Fruit fly (Drosophila melanogaster) whole organism, embryonic: ENCODE measurements around the gene CG33986.

ENCODE experiments used
- CG31388 ChIP-seq: fragments of 200-800 bp; sonication (Bioruptor generic); optimal IDR thresholded peaks from 2 replicates; lab custom pipeline; 2016; ENCODE audit warnings: missing biosample characterization, missing genetic modification characterization
- Dbx ChIP-seq: fragments of 200-800 bp; sonication (Bioruptor generic); IDR thresholded peaks from 3 replicates; pipeline ENCODE4 v1.3.6; 2022; ENCODE audit warnings: missing biosample characterization, missing genetic modification characterization
- Dfd ChIP-seq, 2 experiments: fragments of >200 bp; optimal IDR thresholded peaks; 2 replicates each; lab custom pipeline; 2017; ENCODE audit warnings: missing biosample characterization in 2 of 2, missing genetic modification characterization in 2 of 2
- Lim3 ChIP-seq: fragments of 200-800 bp; sonication (Bioruptor generic); IDR thresholded peaks from 2 replicates; pipeline ENCODE4 v1.3.6; 2022; ENCODE audit warnings: missing biosample characterization, missing genetic modification characterization
- cg ChIP-seq: fragments of 200-800 bp; sonication (Bioruptor generic); optimal IDR thresholded peaks from 3 replicates; lab custom pipeline; 2019; ENCODE audit warnings: missing biosample characterization, mild to moderate bottlenecking, missing genetic modification characterization, moderate library complexity
- lov ChIP-seq, 2 experiments: fragments of 200-800 bp in 1 of 2; fragments of >200 bp in 1 of 2; sonication (Bioruptor generic) in 1 of 2; IDR thresholded peaks in 1 of 2; optimal IDR thresholded peaks in 1 of 2; 2 replicates in 1 of 2; 3 replicates in 1 of 2; pipeline versions ENCODE4 v1.3.6 to Lab custom; 2017 to 2022; ENCODE audit warnings: missing biosample characterization in 1 of 2, missing genetic modification characterization in 1 of 2
- sc ChIP-seq, 3 experiments: fragments of >200 bp in 2 of 3; fragments of 200-800 bp in 1 of 3; sonication (Bioruptor generic) in 1 of 3; optimal IDR thresholded peaks; 2 replicates in 2 of 3; 3 replicates in 1 of 3; lab custom pipeline; 2017; ENCODE audit warnings: mild to moderate bottlenecking in 1 of 3, missing biosample characterization in 1 of 3, missing genetic modification characterization in 1 of 3, missing genetic modification reagents in 1 of 3
- stwl ChIP-seq: fragments of 200-800 bp; sonication (Bioruptor generic); optimal IDR thresholded peaks from 3 replicates; lab custom pipeline; 2018; ENCODE audit warnings: missing biosample characterization, mild to moderate bottlenecking, missing genetic modification characterization, moderate library complexity
- z ChIP-seq: fragments of 200-800 bp; sonication (Bioruptor generic); IDR thresholded peaks from 3 replicates; pipeline ENCODE4 v1.3.6; 2022; ENCODE audit warnings: missing biosample characterization, missing genetic modification characterization

- TF ChIP-seq CG31388 (GFP tag; lab: Kevin White, UChicago) (peak; percentile 10), Dbx (GFP tag; lab: Robert Waterston, UW) (no peak; the same call in 2 of the 3 replicates), sc (optimal IDR thresholded peaks at IDR 0.05; lab: Kevin White, UChicago) (no peak), sc (GFP tag; optimal IDR thresholded peaks at IDR 0.05; lab: Kevin White, UChicago) (no peak), lov (optimal IDR thresholded peaks at IDR 0.05; lab: Kevin White, UChicago) (no peak), lov (GFP tag; IDR thresholded peaks at IDR 0.05; lab: Robert Waterston, UW) (no peak), z (GFP tag; lab: Robert Waterston, UW) (no peak), stwl (tag; lab: Kevin White, UChicago) (no peak), Dfd (GFP tag; optimal IDR thresholded peaks at IDR 0.05; lab: Kevin White, UChicago) (no peak), Lim3 (GFP tag; lab: Robert Waterston, UW) (no peak), cg (no peak)
Measured at dm6 chr3L:15533402-15534129, 8.5 kb upstream of the CG33986 start.
